Worm (Caenorhabditis elegans): ENCODE results near the gene cut-4.

- TF ChIP-seq rnt-1 (tag; optimal IDR thresholded peaks at IDR 0.05) (no peak), unc-3 (GFP tag; conservative IDR thresholded peaks at IDR 0.05) (no peak), unc-3 (tag; optimal IDR thresholded peaks at IDR 0.05) (no peak), pag-3 (tag; optimal IDR thresholded peaks at IDR 0.05; ENCODE audit: borderline replicate concordance) (no peak), tbx-2 (tag; optimal IDR thresholded peaks at IDR 0.05) (no peak), ceh-18 (tag; optimal IDR thresholded peaks at IDR 0.05) (no peak), elt-2 (tag; optimal IDR thresholded peaks at IDR 0.05) (no peak), ceh-19 (GFP tag; optimal IDR thresholded peaks at IDR 0.05) (no peak), fkh-10 (GFP tag; optimal IDR thresholded peaks at IDR 0.05) (no peak), ets-4 (tag; optimal IDR thresholded peaks at IDR 0.05) (no peak), Y22D7AL.16 (tag; optimal IDR thresholded peaks at IDR 0.05) (no peak), pros-1 (tag; optimal IDR thresholded peaks at IDR 0.05) (no peak), odd-2 (tag; optimal IDR thresholded peaks at IDR 0.05) (no peak), sdc-2 (tag; optimal IDR thresholded peaks at IDR 0.05) (no peak), lim-6 (tag; optimal IDR thresholded peaks at IDR 0.05) (no peak)
These were observed 42.4 kb upstream of the cut-4 start, which contains the start of gene gpd-1 for ce11 chrII:10393282-10394179.

Data from whole organism, late embryonic.